Worm (Caenorhabditis elegans) whole organism, late embryonic: Measurements from ENCODE around the gene mgl-3.
A peak's percentile ranks its signal among the peaks of the same experiment; 100 is the strongest.
"Not testable (repeated sequence)": the region's sequence is repeated elsewhere in the genome, so short reads cannot be mapped to it uniquely, and the experiment has no call there.

Experiments used
- C08G9.2 ChIP-seq: sonication (generic microtip); optimal IDR thresholded peaks from 2 replicates; lab custom pipeline; 2016; ENCODE audit warnings: mild to moderate bottlenecking, missing genetic modification characterization, moderate library complexity, missing compliant biosample characterization
- K02D7.2 ChIP-seq: sonication (generic microtip); optimal IDR thresholded peaks from 2 replicates; lab custom pipeline; 2017; ENCODE audit warnings: mild to moderate bottlenecking, missing genetic modification characterization, missing compliant biosample characterization
- K09A11.1 ChIP-seq: sonication (generic microtip); optimal IDR thresholded peaks from 2 replicates; lab custom pipeline; 2017; ENCODE audit warnings: antibody characterized with exemption, mild to moderate bottlenecking, missing genetic modification characterization, missing compliant biosample characterization; ENCODE audit not compliant: insufficient read depth
- T23F11.4 ChIP-seq: fragments of 200-800 bp; sonication (Bioruptor generic); optimal IDR thresholded peaks from 2 replicates; lab custom pipeline; 2018; ENCODE audit warnings: mild to moderate bottlenecking, missing genetic modification characterization, missing compliant biosample characterization
- ceh-14 ChIP-seq: sonication (generic microtip); optimal IDR thresholded peaks from 2 replicates; lab custom pipeline; 2016; ENCODE audit warnings: missing genotype, missing genetic modification characterization, missing compliant biosample characterization
- ceh-19 ChIP-seq: fragments of 200-800 bp; sonication (Bioruptor generic); optimal IDR thresholded peaks from 2 replicates; lab custom pipeline; 2018; ENCODE audit warnings: mild to moderate bottlenecking, missing genetic modification characterization, missing compliant biosample characterization
- ceh-2 ChIP-seq: sonication (generic microtip); optimal IDR thresholded peaks from 2 replicates; lab custom pipeline; 2016; ENCODE audit warnings: missing genotype, missing genetic modification characterization, missing compliant biosample characterization
- ceh-34 ChIP-seq: sonication (generic microtip); optimal IDR thresholded peaks from 2 replicates; lab custom pipeline; 2016; ENCODE audit warnings: mild to moderate bottlenecking, missing genetic modification characterization, missing compliant biosample characterization
- ceh-45 ChIP-seq: fragments of 200-800 bp; sonication (Bioruptor generic); IDR thresholded peaks from 2 replicates; pipeline ENCODE4 v1.3.6; 2022; ENCODE audit warnings: missing genetic modification reagents, missing genetic modification characterization, missing compliant biosample characterization
- ceh-6 ChIP-seq: fragments of 200-800 bp; sonication (Bioruptor generic); optimal IDR thresholded peaks from 2 replicates; lab custom pipeline; 2018; ENCODE audit warnings: mild to moderate bottlenecking, missing genetic modification characterization, missing compliant biosample characterization
- ceh-9 ChIP-seq: sonication (generic microtip); optimal IDR thresholded peaks from 2 replicates; lab custom pipeline; 2016; ENCODE audit warnings: mild to moderate bottlenecking, missing genetic modification characterization, inconsistent platforms, missing compliant biosample characterization
- fax-1 ChIP-seq: sonication (generic microtip); optimal IDR thresholded peaks from 2 replicates; lab custom pipeline; 2016; ENCODE audit warnings: missing genotype, missing genetic modification characterization, missing compliant biosample characterization
- fkh-10 ChIP-seq: fragments of 150-350 bp; optimal IDR thresholded peaks from 2 replicates; lab custom pipeline; 2014; ENCODE audit warnings: missing biosample characterization, missing genetic modification reagents, missing genetic modification characterization
- fkh-6 ChIP-seq: sonication (generic microtip); optimal IDR thresholded peaks from 2 replicates; lab custom pipeline; 2016; ENCODE audit warnings: missing genetic modification characterization, missing compliant biosample characterization
- lim-6 ChIP-seq: sonication (generic microtip); optimal IDR thresholded peaks from 2 replicates; lab custom pipeline; 2016; ENCODE audit warnings: missing genetic modification characterization, missing compliant biosample characterization
- madf-2 ChIP-seq: sonication (generic microtip); optimal IDR thresholded peaks from 2 replicates; lab custom pipeline; 2017; ENCODE audit warnings: missing genetic modification characterization, missing compliant biosample characterization
- odd-2 ChIP-seq: sonication (generic microtip); optimal IDR thresholded peaks from 2 replicates; lab custom pipeline; 2017; ENCODE audit warnings: antibody characterized with exemption, mild to moderate bottlenecking, missing genetic modification characterization, missing compliant biosample characterization
- pat-9 ChIP-seq: fragments of 200-800 bp; sonication (Bioruptor generic); optimal IDR thresholded peaks from 2 replicates; lab custom pipeline; 2018; ENCODE audit warnings: mild to moderate bottlenecking, missing genetic modification characterization, moderate library complexity, missing compliant biosample characterization
- pax-1 ChIP-seq: fragments of 150-350 bp; optimal IDR thresholded peaks from 2 replicates; lab custom pipeline; 2014; ENCODE audit warnings: missing biosample characterization, missing genetic modification characterization
- pha-2 ChIP-seq: sonication (generic microtip); optimal IDR thresholded peaks from 2 replicates; lab custom pipeline; 2017; ENCODE audit warnings: mild to moderate bottlenecking, missing genetic modification characterization, missing compliant biosample characterization
- pha-4 ChIP-seq: fragments of 150-350 bp; optimal IDR thresholded peaks from 2 replicates; lab custom pipeline; 2018; ENCODE audit warnings: missing biosample characterization, missing genetic modification reagents, missing genetic modification characterization
- pqm-1 ChIP-seq: sonication (generic microtip); optimal IDR thresholded peaks from 2 replicates; lab custom pipeline; 2016; ENCODE audit warnings: missing genetic modification characterization, missing compliant biosample characterization
- pros-1 ChIP-seq: fragments of 150-350 bp; optimal IDR thresholded peaks from 2 replicates; lab custom pipeline; 2014; ENCODE audit warnings: missing biosample characterization, missing genetic modification reagents, missing genetic modification characterization
- ref-2 ChIP-seq: sonication (generic microtip); optimal IDR thresholded peaks from 2 replicates; lab custom pipeline; 2016; ENCODE audit warnings: missing genetic modification characterization, missing compliant biosample characterization
- sdc-2 ChIP-seq: sonication (generic microtip); optimal IDR thresholded peaks from 2 replicates; lab custom pipeline; 2016; ENCODE audit warnings: missing genotype, missing genetic modification characterization, missing compliant biosample characterization
- tbx-2 ChIP-seq: sonication (generic microtip); optimal IDR thresholded peaks from 2 replicates; lab custom pipeline; 2016; ENCODE audit warnings: missing genetic modification characterization, missing compliant biosample characterization
- ttx-3 ChIP-seq: sonication (generic microtip); optimal IDR thresholded peaks from 2 replicates; lab custom pipeline; 2016; ENCODE audit warnings: missing genetic modification reagents, missing genetic modification characterization, missing compliant biosample characterization
- unc-3 ChIP-seq, 2 experiments: fragments of 200-800 bp in 1 of 2; sonication (Bioruptor generic) in 1 of 2; sonication (generic microtip) in 1 of 2; conservative IDR thresholded peaks in 1 of 2; optimal IDR thresholded peaks in 1 of 2; 2 replicates each; pipeline versions ENCODE4 v1.3.6 to Lab custom; 2016 to 2022; ENCODE audit warnings: missing compliant biosample characterization in 2 of 2, missing genetic modification characterization in 2 of 2, missing genetic modification reagents in 1 of 2
- unc-42 ChIP-seq: sonication (generic microtip); optimal IDR thresholded peaks from 2 replicates; lab custom pipeline; 2016; ENCODE audit warnings: missing genotype, missing genetic modification characterization, missing compliant biosample characterization
- unc-55 ChIP-seq: sonication (generic microtip); optimal IDR thresholded peaks from 2 replicates; lab custom pipeline; 2017; ENCODE audit warnings: missing biosample characterization, missing genetic modification reagents, missing genetic modification characterization
- zip-5 ChIP-seq: sonication (generic microtip); optimal IDR thresholded peaks from 2 replicates; lab custom pipeline; 2016; ENCODE audit warnings: missing genetic modification characterization, missing compliant biosample characterization

The mgl-3 gene

ce11 chrIV:5482723-5483122 lies 43.9 kb downstream of the mgl-3 start, which contains the start of gene T11F8.5:
T11F8.5 (plus strand) TSS chrIV:5483023.
- no peak for TF ChIP-seq sdc-2 (tag; lab: Kevin White, UChicago)
- TF ChIP-seq zip-5 = no peak
- no peak for TF ChIP-seq pros-1 (tag; lab: Kevin White, UChicago)
- no peak for TF ChIP-seq fax-1
- TF ChIP-seq unc-42 (tag; lab: Kevin White, UChicago) = no peak
- no peak for TF ChIP-seq odd-2 (tag; lab: Kevin White, UChicago)
- TF ChIP-seq pha-2 = no peak
- no peak for TF ChIP-seq madf-2
- no peak for TF ChIP-seq C08G9.2 (tag; lab: Kevin White, UChicago)
- TF ChIP-seq unc-3 (GFP tag; conservative IDR thresholded peaks at IDR 0.05; lab: Robert Waterston, UW) = no peak
- no peak for TF ChIP-seq unc-3 (tag; optimal IDR thresholded peaks at IDR 0.05; lab: Kevin White, UChicago)
- TF ChIP-seq ceh-14 (tag; lab: Kevin White, UChicago) = no peak
- TF ChIP-seq ceh-34 (tag; lab: Kevin White, UChicago) = no peak
- TF ChIP-seq ceh-9 (tag; lab: Kevin White, UChicago) = no peak
- TF ChIP-seq K09A11.1 (tag; lab: Kevin White, UChicago) = no peak
- TF ChIP-seq ttx-3 (tag; lab: Kevin White, UChicago) = no peak
- no peak for TF ChIP-seq pat-9 (tag; lab: Kevin White, UChicago)
- TF ChIP-seq ceh-6 (GFP tag; lab: Kevin White, UChicago) = no peak

DNA sequence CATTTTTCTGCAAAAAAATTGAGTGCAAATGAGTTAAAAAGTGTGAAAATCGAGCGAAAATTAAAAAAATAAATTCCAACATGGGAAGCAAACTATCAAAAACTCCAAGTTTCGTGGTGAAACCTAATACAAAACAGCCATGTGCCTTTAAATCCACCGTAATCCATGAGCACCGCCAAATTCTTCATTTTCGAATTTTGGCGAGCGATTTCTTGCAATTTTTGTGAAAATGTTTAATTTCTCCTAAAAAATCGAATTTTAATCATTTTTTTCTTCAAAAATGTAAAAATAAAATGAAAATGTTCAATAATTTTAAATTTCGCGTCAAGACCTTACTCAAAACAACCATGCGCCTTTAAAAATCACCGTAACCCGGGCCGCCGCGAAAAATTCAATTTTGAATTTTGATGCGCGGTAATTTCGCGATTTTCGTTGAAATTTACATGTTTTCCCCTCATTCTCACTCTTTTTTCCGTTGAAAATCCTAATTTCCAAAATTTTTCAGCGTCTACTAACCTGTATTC lies 47.5 kb downstream of the mgl-3 start, which contains the start of the genes snpc-3.1 and puf-7:
Gene snpc-3.1, minus strand, starts transcription at position 51 of the 524 bp plus-strand sequence.
Gene puf-7, plus strand, starts transcription at position 506 of the 524 bp plus-strand sequence.
- TF ChIP-seq ceh-6 (GFP tag; lab: Kevin White, UChicago); ceh-2 (tag; lab: Kevin White, UChicago); ceh-19 (GFP tag; lab: Kevin White, UChicago): not testable (repeated sequence)

DNA sequence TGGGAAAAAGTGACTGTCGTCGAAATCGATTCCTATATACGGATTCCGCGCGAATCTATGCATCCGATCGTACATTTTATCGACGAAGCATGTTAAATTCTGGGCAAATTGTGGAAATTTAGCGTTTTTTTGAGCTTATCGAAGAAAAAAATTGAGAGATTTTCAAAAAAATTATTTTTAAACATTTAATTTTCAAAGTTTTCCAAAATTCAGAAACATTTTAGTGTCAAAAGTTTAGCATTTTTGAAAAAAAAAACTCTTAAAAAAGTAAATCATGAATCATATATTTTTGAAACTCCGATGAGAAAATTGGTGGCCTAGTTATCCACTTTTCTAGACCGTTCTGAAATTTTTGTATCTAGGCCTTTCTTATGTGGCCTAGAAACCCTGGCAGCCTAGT lies 52.2 kb downstream of the mgl-3 start, which contains the start of gene B0273.115:
Gene B0273.115, minus strand, starts transcription at position 101 of the 400 bp plus-strand sequence.
- not testable (repeated sequence) for TF ChIP-seq ceh-9 (tag; lab: Kevin White, UChicago); fkh-10 (GFP tag; lab: Kevin White, UChicago); unc-3 (GFP tag; conservative IDR thresholded peaks at IDR 0.05; lab: Robert Waterston, UW); unc-3 (tag; optimal IDR thresholded peaks at IDR 0.05; lab: Kevin White, UChicago)

- no peak for TF ChIP-seq pax-1
- TF ChIP-seq unc-55 (GFP tag; lab: Kevin White, UChicago) = peak; percentile 50
Observed at ce11 chrIV:5492196-5492595, 53.4 kb downstream of the mgl-3 start.

DNA sequence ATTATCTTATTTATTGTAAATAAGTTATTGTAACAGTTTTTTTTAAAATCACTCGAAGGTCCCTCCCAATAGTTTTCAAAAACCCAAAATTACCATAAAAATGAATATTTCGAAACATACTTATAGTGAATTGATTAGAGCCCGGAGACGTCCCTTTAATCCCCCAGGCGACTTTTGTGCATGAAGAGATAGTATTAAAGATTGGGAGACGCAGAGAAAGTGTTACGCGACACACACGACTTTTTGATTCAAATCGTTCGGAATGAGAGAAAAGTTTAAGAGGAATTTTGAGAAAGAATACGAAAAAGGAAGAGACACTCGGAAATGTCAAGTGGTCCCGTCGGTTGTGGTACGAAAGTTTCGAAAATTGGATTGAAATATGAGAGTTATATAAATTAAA lies 54.3 kb downstream of the mgl-3 start:
- TF ChIP-seq lim-6 (tag; lab: Kevin White, UChicago) (no peak), ceh-6 (GFP tag; lab: Kevin White, UChicago) (no peak), pqm-1 (tag; lab: Kevin White, UChicago) (no peak), ceh-45 (GFP tag; lab: Robert Waterston, UW) (no peak), madf-2 (no peak), K02D7.2 (tag; lab: Kevin White, UChicago) (no peak), ref-2 (no peak), zip-5 (no peak), pha-4 (no peak), sdc-2 (tag; lab: Kevin White, UChicago) (no peak), T23F11.4 (GFP tag; lab: Kevin White, UChicago) (no peak), fax-1 (no peak), fkh-6 (no peak), tbx-2 (tag; lab: Kevin White, UChicago) (no peak)
